Fruit fly (Drosophila melanogaster) Kc167 (cell line): ENCODE data around the gene CG6800.

Source experiments
- Sin3A ChIP-seq: fragments of >200 bp; optimal IDR thresholded peaks from 2 replicates; lab custom pipeline; 2018; ENCODE audit warnings: missing external identifiers
- h ChIP-seq: fragments of >200 bp; optimal IDR thresholded peaks from 3 replicates; lab custom pipeline; 2018; ENCODE audit warnings: missing external identifiers
- insv ChIP-seq: fragments of >200 bp; optimal IDR thresholded peaks from 3 replicates; lab custom pipeline; 2018; ENCODE audit warnings: missing external identifiers
- psq ChIP-seq: fragments of >200 bp; optimal IDR thresholded peaks from 2 replicates; lab custom pipeline; 2017; ENCODE audit warnings: missing external identifiers
- ttk ChIP-seq: sonication (Bioruptor generic); optimal IDR thresholded peaks from 2 replicates; lab custom pipeline; 2017; ENCODE audit warnings: missing external identifiers

- TF ChIP-seq Sin3A (lab: Kevin White, UChicago), result no peak
- TF ChIP-seq h (lab: Kevin White, UChicago), result no peak
- no peak for TF ChIP-seq insv (lab: Kevin White, UChicago)
- no peak for TF ChIP-seq psq (lab: Kevin White, UChicago)
- TF ChIP-seq ttk (lab: Kevin White, UChicago), result no peak
These were observed 36.1 kb upstream of the CG6800 start, which contains the start of gene CG5849 for dm6 chr3R:21739750-21740319.
